Worm (Caenorhabditis elegans) whole organism, L1 larva: ENCODE results near the gene fdgt-1.

ENCODE experiments used
- C04F5.9 ChIP-seq: sonication (generic microtip); optimal IDR thresholded peaks from 2 replicates; lab custom pipeline; 2016; ENCODE audit warnings: missing genetic modification characterization, missing compliant biosample characterization
- C34B4.2 ChIP-seq: sonication (generic microtip); optimal IDR thresholded peaks from 2 replicates; lab custom pipeline; 2017; ENCODE audit warnings: mild to moderate bottlenecking, missing genetic modification characterization, missing compliant biosample characterization
- aha-1 ChIP-seq: fragments of 150-350 bp; optimal IDR thresholded peaks from 2 replicates; lab custom pipeline; 2014; ENCODE audit warnings: missing biosample characterization, missing genetic modification characterization
- alr-1 ChIP-seq: fragments of 200-800 bp; sonication (Bioruptor generic); optimal IDR thresholded peaks from 2 replicates; lab custom pipeline; 2018; ENCODE audit warnings: borderline replicate concordance, mild to moderate bottlenecking, missing genetic modification characterization, missing compliant biosample characterization
- blmp-1 ChIP-seq: fragments of 150-350 bp; optimal IDR thresholded peaks from 2 replicates; lab custom pipeline; 2014; ENCODE audit warnings: missing biosample characterization, missing genetic modification characterization
- ceh-90 ChIP-seq: sonication (generic microtip); optimal IDR thresholded peaks from 2 replicates; lab custom pipeline; 2016; ENCODE audit warnings: missing genetic modification characterization, missing compliant biosample characterization
- ces-1 ChIP-seq: fragments of 150-350 bp; optimal IDR thresholded peaks from 2 replicates; lab custom pipeline; 2014; ENCODE audit warnings: missing biosample characterization, missing genetic modification reagents, missing genetic modification characterization
- efl-1 ChIP-seq, 4 experiments: fragments of 150-350 bp; optimal IDR thresholded peaks in 3 of 4; peaks in 1 of 4; 1 replicate in 1 of 4; 2 replicates in 3 of 4; lab custom pipeline; 2014; ENCODE audit warnings: missing biosample characterization in 2 of 4, missing genetic modification characterization in 2 of 4, missing genetic modification reagents in 2 of 4
- efl-3 ChIP-seq: fragments of 200-800 bp; sonication (Bioruptor generic); optimal IDR thresholded peaks from 2 replicates; lab custom pipeline; 2018; ENCODE audit warnings: mild to moderate bottlenecking, missing genetic modification characterization, missing compliant biosample characterization
- egl-13 ChIP-seq: sonication (generic microtip); optimal IDR thresholded peaks from 2 replicates; lab custom pipeline; 2016; ENCODE audit warnings: missing genotype, missing genetic modification reagents, missing genetic modification characterization, missing compliant biosample characterization
- egl-27 ChIP-seq, 2 experiments: fragments of 150-350 bp in 1 of 2; sonication (generic microtip); optimal IDR thresholded peaks; 3 replicates each; lab custom pipeline; 2017 to 2018; ENCODE audit warnings: missing biosample characterization in 2 of 2, missing genetic modification characterization in 2 of 2, missing genetic modification reagents in 2 of 2
- elt-2 ChIP-seq: sonication (generic microtip); optimal IDR thresholded peaks from 2 replicates; lab custom pipeline; 2016; ENCODE audit warnings: missing genetic modification characterization, mild to moderate bottlenecking, inconsistent platforms, missing compliant biosample characterization, missing genetic modification reagents
- elt-3 ChIP-seq, 6 experiments: fragments of 150-350 bp in 1 of 6; sonication (generic microtip); optimal IDR thresholded peaks; 2 replicates each; lab custom pipeline; 2017 to 2018; ENCODE audit warnings: missing biosample characterization in 6 of 6, missing genetic modification characterization in 6 of 6, inconsistent platforms in 1 of 6
- fkh-4 ChIP-seq: sonication (generic microtip); optimal IDR thresholded peaks from 2 replicates; lab custom pipeline; 2016; ENCODE audit warnings: missing compliant biosample characterization, missing genetic modification characterization, borderline replicate concordance
- fkh-8 ChIP-seq: sonication (generic microtip); optimal IDR thresholded peaks from 2 replicates; lab custom pipeline; 2016; ENCODE audit warnings: mild to moderate bottlenecking, missing genetic modification characterization, missing compliant biosample characterization
- fos-1 ChIP-seq: fragments of 150-350 bp; optimal IDR thresholded peaks from 2 replicates; lab custom pipeline; 2014; ENCODE audit warnings: missing biosample characterization, missing genetic modification characterization
- hlh-17 ChIP-seq: fragments of 200-800 bp; sonication (Bioruptor generic); optimal IDR thresholded peaks from 2 replicates; lab custom pipeline; 2018; ENCODE audit warnings: missing genetic modification characterization, mild to moderate bottlenecking, missing compliant biosample characterization, moderate library complexity, borderline replicate concordance
- hpl-2 ChIP-seq: fragments of 150-350 bp; optimal IDR thresholded peaks from 2 replicates; lab custom pipeline; 2014; ENCODE audit warnings: missing biosample characterization, missing genetic modification reagents, missing genetic modification characterization
- irx-1 ChIP-seq: sonication (generic microtip); optimal IDR thresholded peaks from 2 replicates; lab custom pipeline; 2016; ENCODE audit warnings: missing genetic modification characterization, missing compliant biosample characterization
- isw-1 ChIP-seq: fragments of 200-800 bp; sonication (Bioruptor generic); IDR thresholded peaks from 2 replicates; pipeline ENCODE4 v1.3.6; 2022; ENCODE audit warnings: missing genetic modification characterization, missing compliant biosample characterization
- lin-15B ChIP-seq: fragments of 150-350 bp; sonication (generic microtip); optimal IDR thresholded peaks from 3 replicates; lab custom pipeline; 2014; ENCODE audit warnings: missing biosample characterization, missing genetic modification characterization
- lin-39 ChIP-seq: fragments of 150-350 bp; optimal IDR thresholded peaks from 2 replicates; lab custom pipeline; 2014; ENCODE audit warnings: missing biosample characterization, missing genetic modification reagents, missing genetic modification characterization
- mab-9 ChIP-seq: fragments of 200-800 bp; sonication (Bioruptor generic); IDR thresholded peaks from 2 replicates; pipeline ENCODE4 v1.3.6; 2022; ENCODE audit warnings: missing genetic modification reagents, missing genetic modification characterization, missing compliant biosample characterization
- mef-2 ChIP-seq: fragments of 150-350 bp; optimal IDR thresholded peaks from 2 replicates; lab custom pipeline; 2014; ENCODE audit warnings: missing biosample characterization, missing genetic modification characterization
- nhr-11 ChIP-seq: fragments of 150-350 bp; optimal IDR thresholded peaks from 2 replicates; lab custom pipeline; 2014; ENCODE audit warnings: missing biosample characterization, missing genetic modification characterization
- nhr-19 ChIP-seq: fragments of 200-800 bp; sonication (Bioruptor generic); conservative IDR thresholded peaks from 2 replicates; pipeline ENCODE4 v1.3.6; 2022; ENCODE audit warnings: missing genetic modification characterization, missing compliant biosample characterization
- nhr-20 ChIP-seq: sonication (generic microtip); optimal IDR thresholded peaks from 2 replicates; lab custom pipeline; 2016; ENCODE audit warnings: mild to moderate bottlenecking, missing genetic modification characterization, missing compliant biosample characterization
- nhr-77 ChIP-seq: fragments of 150-350 bp; optimal IDR thresholded peaks from 2 replicates; lab custom pipeline; 2014; ENCODE audit warnings: missing biosample characterization, missing genetic modification characterization
- nhr-84 ChIP-seq: sonication (generic microtip); optimal IDR thresholded peaks from 2 replicates; lab custom pipeline; 2017; ENCODE audit warnings: missing biosample characterization, missing genetic modification characterization
- nhr-85 ChIP-seq: sonication (generic microtip); peaks from one replicate; lab custom pipeline; 2016; ENCODE audit warnings: missing genetic modification characterization, inconsistent platforms, missing compliant biosample characterization
- nhr-90 ChIP-seq: sonication (generic microtip); optimal IDR thresholded peaks from 2 replicates; lab custom pipeline; 2016; ENCODE audit warnings: mild to moderate bottlenecking, missing genetic modification characterization, missing compliant biosample characterization; ENCODE audit not compliant: poor library complexity
- pag-3 ChIP-seq: sonication (generic microtip); optimal IDR thresholded peaks from 2 replicates; lab custom pipeline; 2017; ENCODE audit warnings: missing genetic modification characterization, mild to moderate bottlenecking, missing compliant biosample characterization, antibody characterized with exemption, borderline replicate concordance; ENCODE audit not compliant: insufficient read depth
- pqm-1 ChIP-seq: sonication (generic microtip); optimal IDR thresholded peaks from 3 replicates; lab custom pipeline; 2017; ENCODE audit warnings: missing biosample characterization, missing genetic modification characterization
- snpc-4 ChIP-seq: fragments of 150-350 bp; optimal IDR thresholded peaks from 2 replicates; lab custom pipeline; 2014; ENCODE audit warnings: missing biosample characterization, missing genetic modification characterization
- tbx-2 ChIP-seq: sonication (generic microtip); optimal IDR thresholded peaks from 2 replicates; lab custom pipeline; 2016; ENCODE audit warnings: missing genetic modification characterization, missing compliant biosample characterization
- tlp-1 ChIP-seq: fragments of 150-350 bp; optimal IDR thresholded peaks from 2 replicates; lab custom pipeline; 2014; ENCODE audit warnings: missing biosample characterization, missing genetic modification characterization
- unc-130 ChIP-seq: fragments of 150-350 bp; optimal IDR thresholded peaks from 2 replicates; lab custom pipeline; 2017; ENCODE audit warnings: missing biosample characterization, missing genetic modification characterization, inconsistent platforms
- unc-30 ChIP-seq: sonication (generic microtip); optimal IDR thresholded peaks from 2 replicates; lab custom pipeline; 2017; ENCODE audit warnings: missing biosample characterization, missing genetic modification characterization
- unc-62 ChIP-seq: fragments of 150-350 bp; optimal IDR thresholded peaks from 2 replicates; lab custom pipeline; 2014; ENCODE audit warnings: missing biosample characterization, missing genetic modification reagents, missing genetic modification characterization

Gene fdgt-1

ce11 chrII:1475328-1475727 is 29.0 kb upstream of the fdgt-1 start:
- no peak for TF ChIP-seq nhr-11
- no peak for TF ChIP-seq aha-1 (tag; lab: Kevin White, UChicago)
- TF ChIP-seq efl-3 = no peak
- TF ChIP-seq fkh-8 (tag; lab: Kevin White, UChicago) = peak; percentile 22
- peak; percentile 66 for TF ChIP-seq elt-2 (tag; lab: Kevin White, UChicago)
- TF ChIP-seq hpl-2 (GFP tag; lab: Kevin White, UChicago) = no peak
- TF ChIP-seq C04F5.9 = no peak
- TF ChIP-seq nhr-85 = no peak
- TF ChIP-seq pqm-1 (tag; lab: Kevin White, UChicago) = no peak
- no peak for TF ChIP-seq hlh-17 (GFP tag; lab: Kevin White, UChicago)
- no peak for TF ChIP-seq snpc-4
- no peak for TF ChIP-seq lin-39 (tag; lab: Kevin White, UChicago)
- TF ChIP-seq lin-15B = no peak
- TF ChIP-seq tlp-1 (tag; lab: Kevin White, UChicago) = no peak
- TF ChIP-seq unc-130 (tag; lab: Kevin White, UChicago) = no peak
- TF ChIP-seq mab-9 (GFP tag; lab: Robert Waterston, UW) = no peak

ce11 chrII:1476016-1476415 is 28.4 kb upstream of the fdgt-1 start:
- TF ChIP-seq fkh-4 (no peak), fos-1 (tag; lab: Kevin White, UChicago) (no peak), irx-1 (tag; lab: Kevin White, UChicago) (no peak), nhr-77 (tag; lab: Kevin White, UChicago) (no peak), unc-30 (no peak), nhr-20 (no peak), ceh-90 (tag; lab: Kevin White, UChicago) (no peak), nhr-90 (tag; lab: Kevin White, UChicago) (no peak), nhr-84 (tag; lab: Kevin White, UChicago) (no peak), mef-2 (tag; lab: Kevin White, UChicago) (no peak), alr-1 (tag; lab: Kevin White, UChicago) (no peak), isw-1 (GFP tag; lab: Robert Waterston, UW) (no peak), pag-3 (tag; lab: Kevin White, UChicago) (no peak), tlp-1 (tag; lab: Kevin White, UChicago) (no peak), tbx-2 (no peak), elt-3 (tag; optimal IDR thresholded peaks at IDR 0.05; lab: Kevin White, UChicago) (no peak), nhr-19 (no peak), efl-1 (optimal IDR thresholded peaks at IDR 0.05; lab: Kevin White, UChicago) (no peak), efl-1 (GFP tag; optimal IDR thresholded peaks at IDR 0.05 in 1 of 2; lab: Kevin White, UChicago) (no peak), unc-62 (GFP tag; lab: Kevin White, UChicago) (no peak)

DNA sequence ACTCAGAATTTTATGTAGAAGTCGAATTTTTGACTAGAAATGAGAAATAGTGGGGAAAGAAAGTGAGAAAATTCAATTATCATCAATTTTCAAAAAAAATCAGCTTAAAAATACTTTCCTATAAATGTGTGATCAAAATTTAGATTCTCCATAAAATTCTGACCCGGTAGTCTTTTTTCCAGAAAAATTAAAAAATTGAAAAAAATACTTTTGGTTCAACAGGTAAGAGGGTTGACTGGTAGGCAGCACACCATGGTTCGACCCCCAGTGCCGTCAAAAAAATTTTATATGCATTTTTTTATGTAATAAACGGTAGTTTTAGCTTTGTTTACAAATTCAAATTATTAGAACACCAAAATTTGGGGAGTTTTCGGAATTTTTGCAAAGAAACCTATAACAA is 27.1 kb upstream of the fdgt-1 start:
- no peak for TF ChIP-seq nhr-77 (tag; lab: Kevin White, UChicago)
- no peak for TF ChIP-seq C34B4.2 (tag; lab: Kevin White, UChicago)
- TF ChIP-seq elt-2 (tag; lab: Kevin White, UChicago) = no peak
- TF ChIP-seq blmp-1 (tag; lab: Kevin White, UChicago) = no peak
- no peak for TF ChIP-seq egl-13
- TF ChIP-seq, all 84 proteins: peak for 0

ce11 chrII:1477975-1478374 is 26.4 kb upstream of the fdgt-1 start:
- no peak for TF ChIP-seq nhr-84 (tag; lab: Kevin White, UChicago)
- TF ChIP-seq efl-1 (optimal IDR thresholded peaks at IDR 0.05; lab: Kevin White, UChicago) = no peak
- peak in 1 of 2 experiments; percentile 60 for TF ChIP-seq efl-1 (GFP tag; optimal IDR thresholded peaks at IDR 0.05 in 1 of 2; lab: Kevin White, UChicago)
- no peak for TF ChIP-seq nhr-11
- no peak for TF ChIP-seq ces-1 (GFP tag; lab: Kevin White, UChicago)
- no peak for TF ChIP-seq tbx-2
- no peak for TF ChIP-seq egl-27 (tag; optimal IDR thresholded peaks at IDR 0.05; lab: Kevin White, UChicago)
